Fruit fly (Drosophila melanogaster): ENCODE results near the gene Art1.

Gene Art1

dm6 chr3R:10776047-10776659 lies 11.9 kb downstream of the Art1 start:
- TF ChIP-seq noc (tag; optimal IDR thresholded peaks at IDR 0.05), result no peak

- TF ChIP-seq noc (tag; optimal IDR thresholded peaks at IDR 0.05), result no peak
These were observed 12.8 kb downstream of the Art1 start for dm6 chr3R:10775246-10775645.

DNA sequence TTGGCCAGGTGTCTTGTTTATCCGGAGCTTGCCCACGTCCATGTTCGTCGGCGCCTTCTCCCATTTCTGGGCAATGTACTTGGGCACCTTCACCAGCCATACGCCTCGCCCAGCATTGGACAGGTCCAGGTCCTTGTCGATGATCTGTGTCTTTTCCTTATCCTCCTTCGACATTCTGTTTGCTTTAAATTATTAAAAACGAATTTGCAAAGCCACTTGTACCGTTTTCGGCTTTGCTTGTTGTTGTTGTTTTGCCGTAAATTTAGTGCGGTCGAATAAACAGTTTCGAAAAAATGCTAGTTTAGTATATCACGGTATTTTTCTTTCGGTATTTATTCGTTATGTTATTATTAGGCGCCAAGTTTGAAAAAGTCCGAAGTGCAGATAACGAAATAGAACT lies 20.5 kb downstream of the Art1 start, which contains the start of gene TfIIFbeta:
Gene TfIIFbeta (minus strand): TSS at position 279 of the 400 bp plus-strand sequence.
- TF ChIP-seq noc (tag; optimal IDR thresholded peaks at IDR 0.05), result no peak

dm6 chr3R:10761980-10762379 lies 26.0 kb downstream of the Art1 start:
- no peak for TF ChIP-seq noc (tag; optimal IDR thresholded peaks at IDR 0.05)

DNA sequence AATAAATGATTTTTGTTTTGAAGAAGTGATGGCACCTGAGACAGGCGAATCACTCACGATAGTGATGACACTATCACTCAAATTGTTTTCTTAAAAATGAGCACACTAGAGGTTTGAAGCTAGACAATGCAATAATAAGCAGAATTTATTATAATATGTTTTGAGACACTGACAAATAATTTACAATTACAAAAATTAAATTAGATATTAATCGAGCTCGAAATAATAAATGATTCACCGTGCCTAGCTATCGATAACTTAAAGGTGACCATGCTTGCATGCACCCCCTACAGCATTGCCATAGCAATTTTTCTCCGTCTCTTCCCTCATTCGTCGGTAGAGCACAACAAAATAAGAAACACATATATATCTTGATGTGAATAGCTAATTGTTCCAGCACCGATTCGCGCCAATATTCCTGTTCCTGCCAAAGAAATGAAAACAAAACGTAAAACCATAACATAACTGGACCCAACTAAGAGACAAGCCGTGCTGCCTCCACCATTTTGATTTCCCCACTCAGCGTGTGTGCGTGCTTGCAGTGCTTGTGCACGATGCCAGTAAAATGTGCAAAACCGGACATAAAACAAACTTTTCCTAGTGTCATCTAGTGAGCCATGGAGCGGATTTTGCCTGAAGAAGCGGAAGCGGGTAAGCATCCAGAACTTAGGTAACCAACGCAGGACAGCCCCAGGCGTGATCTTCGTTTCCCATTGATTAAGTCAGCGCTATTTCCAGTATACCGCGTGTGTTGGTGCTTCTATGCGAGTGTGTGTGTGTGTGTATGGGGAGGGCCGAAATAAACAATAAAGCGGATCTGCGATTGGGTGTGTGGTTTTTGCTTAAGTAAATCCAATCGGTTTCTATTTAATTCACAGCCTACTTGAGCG lies 26.8 kb downstream of the Art1 start, which contains the start of the genes MED7 and Cap-H2:
Gene MED7 (minus strand): TSS at position 67 of the 890 bp plus-strand sequence.
Gene Cap-H2 (plus strand): TSS at position 345 of the 890 bp plus-strand sequence.
- peak; percentile 54 for TF ChIP-seq noc (tag; optimal IDR thresholded peaks at IDR 0.05)

dm6 chr3R:10759348-10759847 lies 28.6 kb downstream of the Art1 start, which contains the start of gene CG31272:
TSS of gene CG31272 (minus strand) at chr3R:10759398.
- no peak for TF ChIP-seq noc (tag; optimal IDR thresholded peaks at IDR 0.05)

DNA sequence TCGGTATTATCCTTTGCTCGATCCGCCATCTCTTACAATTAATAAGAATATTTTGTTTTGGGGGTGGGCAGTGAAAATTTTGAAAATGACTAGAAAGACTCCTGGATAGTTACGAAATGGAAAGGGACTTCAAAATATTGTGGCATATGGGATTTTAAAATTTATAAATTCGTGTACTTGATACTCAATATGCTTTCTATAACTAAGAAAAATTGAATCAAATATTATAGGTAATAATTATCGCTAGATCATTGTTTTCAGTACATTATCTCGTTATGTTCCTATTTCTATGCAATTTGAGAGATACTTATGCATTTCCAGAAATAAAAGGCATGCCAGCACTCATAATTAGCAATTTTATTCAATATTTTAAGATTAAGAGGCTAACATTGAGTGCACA lies 32.5 kb downstream of the Art1 start, which contains the start of gene CG14691:
Gene CG14691 (minus strand): TSS at position 101 of the 400 bp plus-strand sequence.
- no peak for TF ChIP-seq noc (tag; optimal IDR thresholded peaks at IDR 0.05)

- TF ChIP-seq noc (tag; optimal IDR thresholded peaks at IDR 0.05), result no peak
These were observed 37.0 kb downstream of the Art1 start, which contains the start of gene TkR86C for dm6 chr3R:10751061-10751460. TSS of gene TkR86C (minus strand) at chr3R:10751228.

DNA sequence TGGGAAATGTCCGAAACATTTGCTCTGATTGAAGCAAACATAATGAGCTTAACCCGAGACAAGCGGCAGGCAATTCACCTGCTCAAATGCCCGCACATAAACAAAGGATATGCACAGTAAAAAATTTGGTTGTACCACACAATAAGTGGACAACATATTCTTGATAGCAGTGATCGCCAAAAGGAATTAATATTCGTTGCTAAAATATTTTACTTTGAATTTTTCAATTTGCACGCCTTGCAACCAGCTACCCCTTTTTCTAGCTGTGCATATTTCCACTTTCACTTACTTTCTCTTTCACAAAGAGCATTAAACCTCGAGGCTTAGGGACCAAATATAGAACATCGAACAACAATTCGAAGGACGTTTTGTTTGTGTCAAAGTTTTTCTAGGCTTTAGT lies 40.4 kb downstream of the Art1 start:
- TF ChIP-seq noc (tag; optimal IDR thresholded peaks at IDR 0.05), result no peak

All from whole organism, larva.